Worm (Caenorhabditis elegans) whole organism, L4 larva: ENCODE measurements around the gene klp-3.

Experiments
- T26A8.4 ChIP-seq: fragments of 200-800 bp; sonication (Bioruptor generic); IDR thresholded peaks from 2 replicates; pipeline ENCODE4 v1.3.6; 2022; ENCODE audit warnings: missing genetic modification characterization, missing compliant biosample characterization
- ceh-44 ChIP-seq: fragments of 200-800 bp; sonication (Bioruptor generic); IDR thresholded peaks from 2 replicates; pipeline ENCODE4 v1.3.6; 2022; ENCODE audit warnings: missing genetic modification reagents, missing genetic modification characterization, missing compliant biosample characterization
- ceh-82 ChIP-seq: sonication (generic microtip); optimal IDR thresholded peaks from 2 replicates; lab custom pipeline; 2017; ENCODE audit warnings: missing biosample characterization, missing genetic modification characterization
- jun-1 ChIP-seq: fragments of 150-350 bp; optimal IDR thresholded peaks from 2 replicates; lab custom pipeline; 2014; ENCODE audit warnings: missing biosample characterization, missing genetic modification reagents, missing genetic modification characterization
- nhr-10 ChIP-seq: fragments of 150-350 bp; optimal IDR thresholded peaks from 2 replicates; lab custom pipeline; 2014; ENCODE audit warnings: missing biosample characterization, missing genetic modification characterization
- nhr-111 ChIP-seq: fragments of 200-800 bp; sonication (Bioruptor generic); optimal IDR thresholded peaks from 2 replicates; lab custom pipeline; 2018; ENCODE audit warnings: mild to moderate bottlenecking, missing genetic modification characterization, missing compliant biosample characterization
- nhr-237 ChIP-seq: sonication (generic microtip); optimal IDR thresholded peaks from 2 replicates; lab custom pipeline; 2017; ENCODE audit warnings: missing biosample characterization, missing genetic modification characterization
- nhr-6 ChIP-seq: fragments of 150-350 bp; optimal IDR thresholded peaks from 2 replicates; lab custom pipeline; 2014; ENCODE audit warnings: missing biosample characterization, missing genetic modification characterization
- nhr-77 ChIP-seq: fragments of 150-350 bp; optimal IDR thresholded peaks from 2 replicates; lab custom pipeline; 2014; ENCODE audit warnings: missing biosample characterization, missing genetic modification characterization
- pqm-1 ChIP-seq: sonication (generic microtip); optimal IDR thresholded peaks from 2 replicates; lab custom pipeline; 2017; ENCODE audit warnings: missing biosample characterization, missing genetic modification characterization
- spr-1 ChIP-seq: sonication (generic microtip); optimal IDR thresholded peaks from 2 replicates; lab custom pipeline; 2016; ENCODE audit warnings: mild to moderate bottlenecking, missing genetic modification characterization, missing compliant biosample characterization
- unc-39 ChIP-seq: sonication (generic microtip); optimal IDR thresholded peaks from 2 replicates; lab custom pipeline; 2017; ENCODE audit warnings: missing biosample characterization, missing genetic modification characterization
- ztf-7 ChIP-seq: fragments of 150-350 bp; optimal IDR thresholded peaks from 2 replicates; lab custom pipeline; 2014; ENCODE audit warnings: missing biosample characterization, missing genetic modification characterization

DNA sequence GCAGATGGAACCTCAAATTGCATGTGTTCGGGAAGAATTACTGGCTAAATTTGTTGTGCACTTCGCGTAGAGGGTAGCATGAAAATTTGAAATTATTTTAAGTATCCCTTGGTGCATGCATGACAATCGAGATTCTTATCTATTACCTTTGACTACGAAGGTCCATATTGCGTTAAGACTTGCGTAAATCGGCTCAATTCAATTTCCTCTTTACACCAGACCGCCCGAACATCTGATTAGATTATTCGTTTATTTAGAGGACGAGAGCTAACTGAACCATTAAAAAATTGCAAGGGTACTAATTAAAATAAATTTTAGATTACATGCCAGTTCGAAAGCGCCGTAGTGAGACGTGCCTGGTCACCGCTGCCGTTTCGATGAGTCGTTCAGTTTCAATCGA, 24.6 kb upstream of the klp-3 start:
- no peak for TF ChIP-seq ztf-7 (tag; lab: Kevin White, UChicago)
- no peak for TF ChIP-seq ceh-44
- TF ChIP-seq nhr-10 (tag; lab: Kevin White, UChicago), result no peak
- no peak for TF ChIP-seq spr-1
- no peak for TF ChIP-seq ceh-82
- no peak for TF ChIP-seq T26A8.4
- no peak for TF ChIP-seq nhr-237
- TF ChIP-seq nhr-77 (tag; lab: Kevin White, UChicago), result no peak
- TF ChIP-seq nhr-6 (tag; lab: Kevin White, UChicago), result no peak
- no peak for TF ChIP-seq unc-39 (tag; lab: Kevin White, UChicago)
- TF ChIP-seq jun-1, result no peak
- no peak for TF ChIP-seq nhr-111 (GFP tag; lab: Kevin White, UChicago)
- no peak for TF ChIP-seq pqm-1 (tag; lab: Kevin White, UChicago)
